Fruit fly (Drosophila melanogaster) whole organism, embryonic: ENCODE data around the gene CG13766.

Experiments
- ATbp ChIP-seq: fragments of 200-800 bp; sonication (Bioruptor generic); optimal IDR thresholded peaks from 2 replicates; lab custom pipeline; 2017; ENCODE audit warnings: missing biosample characterization, mild to moderate bottlenecking, missing genetic modification characterization, missing genetic modification reagents
- Aef1 ChIP-seq: fragments of 200-800 bp; sonication (Bioruptor generic); IDR thresholded peaks from 3 replicates; pipeline ENCODE4 v1.3.6; 2022; ENCODE audit warnings: missing biosample characterization, missing genetic modification characterization
- CG12219 ChIP-seq: fragments of 200-800 bp; sonication (Bioruptor generic); optimal IDR thresholded peaks from 3 replicates; lab custom pipeline; 2018; ENCODE audit warnings: missing biosample characterization, mild to moderate bottlenecking, missing genetic modification characterization
- CG12659 ChIP-seq: fragments of 200-800 bp; sonication (Bioruptor generic); optimal IDR thresholded peaks from 3 replicates; lab custom pipeline; 2017; ENCODE audit warnings: mild to moderate bottlenecking, missing biosample characterization, missing genetic modification reagents, missing genetic modification characterization
- CG12744 ChIP-seq: fragments of 200-800 bp; sonication (Bioruptor generic); optimal IDR thresholded peaks from 2 replicates; lab custom pipeline; 2016; ENCODE audit warnings: missing biosample characterization, missing genetic modification characterization
- CG13624 ChIP-seq: fragments of 200-800 bp; sonication (Bioruptor generic); optimal IDR thresholded peaks from 2 replicates; lab custom pipeline; 2016; ENCODE audit warnings: missing biosample characterization, missing genetic modification characterization
- CG14667 ChIP-seq: fragments of 200-800 bp; sonication (Bioruptor generic); IDR thresholded peaks from 2 replicates; pipeline ENCODE4 v1.3.6; 2022; ENCODE audit warnings: missing biosample characterization, missing genetic modification characterization
- CG15514 ChIP-seq: fragments of 200-800 bp; sonication (Bioruptor generic); optimal IDR thresholded peaks from 3 replicates; lab custom pipeline; 2017; ENCODE audit warnings: missing biosample characterization, missing genetic modification characterization, mild to moderate bottlenecking, moderate library complexity, missing genetic modification reagents
- CG15696 ChIP-seq: fragments of 200-800 bp; sonication (Bioruptor generic); optimal IDR thresholded peaks from 2 replicates; lab custom pipeline; 2019; ENCODE audit warnings: missing biosample characterization, mild to moderate bottlenecking, missing genetic modification characterization, moderate library complexity
- CG17802 ChIP-seq: fragments of 200-800 bp; sonication (Bioruptor generic); optimal IDR thresholded peaks from 2 replicates; lab custom pipeline; 2018; ENCODE audit warnings: missing biosample characterization, mild to moderate bottlenecking, missing genetic modification characterization, moderate library complexity
- CG18619 ChIP-seq: fragments of 200-800 bp; sonication (Bioruptor generic); optimal IDR thresholded peaks from 3 replicates; lab custom pipeline; 2017; ENCODE audit warnings: missing biosample characterization, mild to moderate bottlenecking, missing genetic modification characterization
- CG2120 ChIP-seq: fragments of 200-800 bp; sonication (Bioruptor generic); optimal IDR thresholded peaks from 3 replicates; lab custom pipeline; 2016; ENCODE audit warnings: missing biosample characterization, missing genetic modification characterization
- CG2129 ChIP-seq: fragments of 200-800 bp; sonication (Bioruptor generic); IDR thresholded peaks from 2 replicates; pipeline ENCODE4 v1.3.6; 2022; ENCODE audit warnings: missing biosample characterization, missing genetic modification characterization; ENCODE audit not compliant: partially characterized antibody
- CG2199 ChIP-seq: fragments of 200-800 bp; sonication (Bioruptor generic); IDR thresholded peaks from 3 replicates; pipeline ENCODE4 v1.3.6; 2022; ENCODE audit warnings: missing biosample characterization, missing genetic modification characterization
- CG30020 ChIP-seq: fragments of 200-800 bp; optimal IDR thresholded peaks from 2 replicates; lab custom pipeline; 2019; ENCODE audit warnings: missing biosample characterization, mild to moderate bottlenecking, missing genetic modification characterization, moderate library complexity
- CG31388 ChIP-seq: fragments of 200-800 bp; sonication (Bioruptor generic); optimal IDR thresholded peaks from 2 replicates; lab custom pipeline; 2016; ENCODE audit warnings: missing biosample characterization, missing genetic modification characterization
- CG4617 ChIP-seq: fragments of 200-800 bp; sonication (Bioruptor generic); optimal IDR thresholded peaks from 3 replicates; lab custom pipeline; 2016; ENCODE audit warnings: missing biosample characterization, missing genetic modification characterization, borderline replicate concordance
- CG6813 ChIP-seq: fragments of 200-800 bp; sonication (Bioruptor generic); optimal IDR thresholded peaks from 2 replicates; lab custom pipeline; 2017; ENCODE audit warnings: missing biosample characterization, missing genetic modification characterization, mild to moderate bottlenecking, moderate library complexity, missing genetic modification reagents
- CG7271 ChIP-seq: fragments of 200-800 bp; sonication (Bioruptor generic); optimal IDR thresholded peaks from 2 replicates; lab custom pipeline; 2018; ENCODE audit warnings: missing biosample characterization, mild to moderate bottlenecking, missing genetic modification characterization, moderate library complexity
- CG7839 ChIP-seq: fragments of 200-800 bp; sonication (Bioruptor generic); optimal IDR thresholded peaks from 3 replicates; lab custom pipeline; 2018; ENCODE audit warnings: missing biosample characterization, mild to moderate bottlenecking, missing genetic modification characterization, moderate library complexity
- CG8359 ChIP-seq: fragments of 200-800 bp; sonication (Bioruptor generic); optimal IDR thresholded peaks from 2 replicates; lab custom pipeline; 2017; ENCODE audit warnings: missing biosample characterization, mild to moderate bottlenecking, missing genetic modification characterization, borderline replicate concordance
- CG9932 ChIP-seq: fragments of 200-800 bp; sonication (Bioruptor generic); IDR thresholded peaks from 2 replicates; pipeline ENCODE4 v1.3.6; 2022; ENCODE audit warnings: missing biosample characterization, missing genetic modification characterization
- Dref ChIP-seq: fragments of 200-800 bp; sonication (Bioruptor generic); IDR thresholded peaks from 2 replicates; pipeline ENCODE4 v1.3.6; 2022; ENCODE audit warnings: missing biosample characterization, missing genetic modification characterization
- GATAe ChIP-seq: fragments of 200-800 bp; sonication (Bioruptor generic); conservative IDR thresholded peaks from 2 replicates; pipeline ENCODE4 v1.3.6; 2022; ENCODE audit warnings: missing biosample characterization, missing genetic modification characterization
- HHEX ChIP-seq: fragments of 200-800 bp; sonication (Bioruptor generic); optimal IDR thresholded peaks from 3 replicates; lab custom pipeline; 2017; ENCODE audit warnings: missing biosample characterization, mild to moderate bottlenecking, missing genetic modification characterization, missing genetic modification reagents
- Kr ChIP-seq: fragments of 200-800 bp; sonication (Bioruptor generic); optimal IDR thresholded peaks from 2 replicates; lab custom pipeline; 2017; ENCODE audit warnings: missing biosample characterization, mild to moderate bottlenecking, missing genetic modification characterization
- Meics ChIP-seq: fragments of 200-800 bp; sonication (Bioruptor generic); optimal IDR thresholded peaks from 2 replicates; lab custom pipeline; 2017; ENCODE audit warnings: missing biosample characterization, mild to moderate bottlenecking, missing genetic modification characterization
- Oli ChIP-seq: fragments of 200-800 bp; sonication (Bioruptor generic); optimal IDR thresholded peaks from 2 replicates; lab custom pipeline; 2018; ENCODE audit warnings: missing biosample characterization, mild to moderate bottlenecking, missing genetic modification characterization, moderate library complexity
- Opbp ChIP-seq: fragments of 200-800 bp; sonication (Bioruptor generic); IDR thresholded peaks from 3 replicates; pipeline ENCODE4 v1.3.6; 2022; ENCODE audit warnings: missing biosample characterization, missing genetic modification characterization; ENCODE audit not compliant: partially characterized antibody
- Taf1 ChIP-seq: fragments of 200-800 bp; sonication (Bioruptor generic); IDR thresholded peaks from 2 replicates; pipeline ENCODE4 v1.3.6; 2022; ENCODE audit warnings: missing biosample characterization, missing genetic modification characterization
- cad ChIP-seq: fragments of >200 bp; optimal IDR thresholded peaks from 2 replicates; lab custom pipeline; 2017; ENCODE audit warnings: missing biosample characterization, missing genetic modification characterization
- da ChIP-seq: fragments of 200-800 bp; sonication (Bioruptor generic); optimal IDR thresholded peaks from 2 replicates; lab custom pipeline; 2016; ENCODE audit warnings: missing biosample characterization, missing genetic modification characterization
- disco-r ChIP-seq: fragments of 200-800 bp; sonication (Bioruptor generic); optimal IDR thresholded peaks from 2 replicates; lab custom pipeline; 2016; ENCODE audit warnings: missing biosample characterization, missing genetic modification characterization
- insv ChIP-seq, 2 experiments: fragments of 200-800 bp; sonication (Bioruptor generic); optimal IDR thresholded peaks; 3 replicates each; lab custom pipeline; 2016 to 2018; ENCODE audit warnings: missing biosample characterization in 2 of 2, missing genetic modification characterization in 2 of 2
- jing ChIP-seq: fragments of 200-800 bp; sonication (Bioruptor generic); optimal IDR thresholded peaks from 2 replicates; lab custom pipeline; 2018; ENCODE audit warnings: missing biosample characterization, mild to moderate bottlenecking, missing genetic modification characterization
- jumu ChIP-seq: fragments of 200-800 bp; sonication (Bioruptor generic); optimal IDR thresholded peaks from 3 replicates; lab custom pipeline; 2016; ENCODE audit warnings: missing biosample characterization, missing genetic modification characterization
- ken ChIP-seq: fragments of 200-800 bp; sonication (Bioruptor generic); IDR thresholded peaks from 3 replicates; pipeline ENCODE4 v1.3.6; 2022; ENCODE audit warnings: missing biosample characterization, missing genetic modification characterization
- klu ChIP-seq: fragments of 200-800 bp; sonication (Bioruptor generic); IDR thresholded peaks from 2 replicates; pipeline ENCODE4 v1.3.6; 2022; ENCODE audit warnings: missing biosample characterization, missing genetic modification characterization
- nerfin-2 ChIP-seq: fragments of 200-800 bp; sonication (Bioruptor generic); IDR thresholded peaks from 2 replicates; pipeline ENCODE4 v1.3.6; 2022; ENCODE audit warnings: missing biosample characterization, missing genetic modification characterization; ENCODE audit not compliant: partially characterized antibody
- nom ChIP-seq: fragments of 200-800 bp; sonication (Bioruptor generic); optimal IDR thresholded peaks from 2 replicates; lab custom pipeline; 2017; ENCODE audit warnings: missing biosample characterization, missing genetic modification characterization, mild to moderate bottlenecking, moderate library complexity, missing genetic modification reagents
- org-1 ChIP-seq: fragments of 200-800 bp; sonication (Bioruptor generic); optimal IDR thresholded peaks from 2 replicates; lab custom pipeline; 2017; ENCODE audit warnings: missing biosample characterization, missing genetic modification characterization
- pb ChIP-seq: fragments of 200-800 bp; sonication (Bioruptor generic); optimal IDR thresholded peaks from 3 replicates; lab custom pipeline; 2016; ENCODE audit warnings: missing biosample characterization, missing genetic modification characterization
- scrt ChIP-seq: fragments of 200-800 bp; sonication (Bioruptor generic); optimal IDR thresholded peaks from 2 replicates; lab custom pipeline; 2018; ENCODE audit warnings: missing biosample characterization, mild to moderate bottlenecking, missing genetic modification characterization, moderate library complexity
- sim ChIP-seq: fragments of 200-800 bp; sonication (Bioruptor generic); IDR thresholded peaks from 2 replicates; pipeline ENCODE4 v1.3.6; 2022; ENCODE audit warnings: missing biosample characterization, missing genetic modification characterization
- sna ChIP-seq: fragments of 200-800 bp; sonication (Bioruptor generic); IDR thresholded peaks from 2 replicates; pipeline ENCODE4 v1.3.6; 2022; ENCODE audit warnings: missing biosample characterization, missing genetic modification characterization; ENCODE audit not compliant: partially characterized antibody
- tin ChIP-seq: fragments of 200-800 bp; sonication (Bioruptor generic); optimal IDR thresholded peaks from 3 replicates; lab custom pipeline; 2016; ENCODE audit warnings: missing biosample characterization, missing genetic modification characterization
- tna ChIP-seq: fragments of 200-800 bp; sonication (Bioruptor generic); IDR thresholded peaks from 2 replicates; pipeline ENCODE4 v1.3.6; 2022; ENCODE audit warnings: missing biosample characterization, missing genetic modification characterization; ENCODE audit not compliant: partially characterized antibody
- unpg ChIP-seq: fragments of 200-800 bp; sonication (Bioruptor generic); optimal IDR thresholded peaks from 3 replicates; lab custom pipeline; 2018; ENCODE audit warnings: missing biosample characterization, mild to moderate bottlenecking, missing genetic modification characterization, moderate library complexity
- vfl ChIP-seq: fragments of 200-800 bp; sonication (Bioruptor generic); optimal IDR thresholded peaks from 2 replicates; lab custom pipeline; 2016; ENCODE audit warnings: missing biosample characterization, missing genetic modification characterization

The CG13766 gene

DNA sequence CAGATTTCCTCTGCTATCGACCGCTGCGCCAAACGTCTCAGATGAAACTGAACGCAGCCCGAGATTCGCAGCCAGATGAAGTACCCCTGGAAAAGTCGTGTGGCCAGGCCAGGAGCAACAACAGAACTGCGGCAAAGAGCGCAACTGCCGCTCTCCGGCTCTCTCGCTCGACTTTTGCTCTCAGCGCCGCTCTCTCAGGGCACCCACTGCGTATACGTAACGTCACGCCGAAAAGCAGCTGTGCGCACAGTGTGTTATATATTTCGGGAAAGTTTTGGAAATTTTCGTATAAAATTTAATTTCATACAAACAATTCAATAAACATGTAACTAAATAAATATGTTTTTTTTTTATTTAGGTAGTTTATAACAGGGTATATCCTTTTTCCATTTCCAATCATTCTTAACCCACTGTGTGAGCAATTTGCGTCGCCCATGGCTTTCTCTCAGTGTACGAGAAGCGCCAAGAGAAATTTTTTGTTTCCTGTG lies 35.1 kb upstream of the CG13766 start, which contains the start of gene Dpp10 (continued):
- TF ChIP-seq nom (peak; percentile 11), org-1 (GFP tag; lab: Kevin White, UChicago) (peak; percentile 88), Kr (no peak), nerfin-2 (GFP tag; lab: Robert Waterston, UW) (0 out of 2 replicates have a peak, but pooled peaks have one; percentile 29), CG13624 (GFP tag; lab: Kevin White, UChicago) (peak; percentile 92), unpg (peak; percentile 88), jing (GFP tag; lab: Kevin White, UChicago) (peak; percentile 46), pb (GFP tag; lab: Kevin White, UChicago) (peak; percentile 75), Opbp (GFP tag; lab: Robert Waterston, UW) (no peak), CG12219 (GFP tag; lab: Kevin White, UChicago) (peak; percentile 86), scrt (peak; percentile 85), CG7839 (tag; lab: Kevin White, UChicago) (peak; percentile 94), klu (GFP tag; lab: Robert Waterston, UW) (peak; percentile 95), CG14667 (GFP tag; lab: Robert Waterston, UW) (peak; percentile 94), tin (GFP tag; lab: Kevin White, UChicago) (peak; percentile 83), CG15696 (peak; percentile 68), CG2120 (GFP tag; lab: Kevin White, UChicago) (peak; percentile 98), Taf1 (GFP tag; lab: Robert Waterston, UW) (peak; percentile 94), disco-r (GFP tag; lab: Kevin White, UChicago) (peak; percentile 80), CG17802 (peak; percentile 3), CG15514 (GFP tag; lab: Kevin White, UChicago) (peak; percentile 85), Meics (GFP tag; lab: Kevin White, UChicago) (peak; percentile 94), CG7271 (no peak), HHEX (GFP tag; lab: Kevin White, UChicago) (peak; percentile 93), jumu (GFP tag; lab: Kevin White, UChicago) (peak; percentile 66), CG18619 (GFP tag; lab: Kevin White, UChicago) (peak; percentile 88), CG2199 (GFP tag; lab: Robert Waterston, UW) (no peak; the same call in 2 of the 3 replicates), CG6813 (GFP tag; lab: Kevin White, UChicago) (peak; percentile 86), sna (GFP tag; lab: Robert Waterston, UW) (no peak), Dref (GFP tag; lab: Robert Waterston, UW) (peak; percentile 29), ATbp (GFP tag; lab: Kevin White, UChicago) (peak; percentile 84), vfl (GFP tag; lab: Kevin White, UChicago) (peak; percentile 93), CG8359 (no peak), cad (GFP tag; lab: Kevin White, UChicago) (no peak), Oli (tag; lab: Kevin White, UChicago) (peak; percentile 87), Aef1 (GFP tag; lab: Robert Waterston, UW) (peak; percentile 96), CG2129 (GFP tag; lab: Robert Waterston, UW) (no peak), CG30020 (tag; lab: Kevin White, UChicago) (no peak), CG31388 (GFP tag; lab: Kevin White, UChicago) (peak; percentile 77), ken (GFP tag; lab: Robert Waterston, UW) (peak; percentile 93), sim (GFP tag; lab: Robert Waterston, UW) (peak; percentile 76), CG9932 (GFP tag; lab: Robert Waterston, UW) (peak; percentile 99), CG4617 (GFP tag; lab: Kevin White, UChicago) (peak; percentile 55), tna (GFP tag; lab: Robert Waterston, UW) (no peak), CG12659 (peak; percentile 91), da (GFP tag; lab: Kevin White, UChicago) (no peak), GATAe (peak; percentile 92), CG12744 (GFP tag; lab: Kevin White, UChicago) (peak; percentile 86), insv (GFP tag; optimal IDR thresholded peaks at IDR 0.05; lab: Kevin White, UChicago) (peak in 1 of 2 experiments; percentile 41)
